Worm (Caenorhabditis elegans) whole organism, midembryonic: ENCODE data around the gene ZK945.8.

Experiments
- T22C8.4 ChIP-seq: fragments of 200-800 bp; sonication (Bioruptor generic); IDR thresholded peaks from 2 replicates; pipeline ENCODE4 v1.3.6; 2022; ENCODE audit warnings: missing genetic modification characterization, missing compliant biosample characterization
- cog-1 ChIP-seq: sonication (generic microtip); optimal IDR thresholded peaks from 2 replicates; lab custom pipeline; 2016; ENCODE audit warnings: missing genetic modification characterization, missing compliant biosample characterization
- flt-1 ChIP-seq: fragments of 200-800 bp; sonication (Bioruptor generic); IDR thresholded peaks from 2 replicates; pipeline ENCODE4 v1.3.6; 2022; ENCODE audit warnings: missing genetic modification characterization, missing compliant biosample characterization
- klf-2 ChIP-seq: fragments of 200-800 bp; sonication (Bioruptor generic); conservative IDR thresholded peaks from 2 replicates; pipeline ENCODE4 v1.3.6; 2022; ENCODE audit warnings: missing genetic modification reagents, missing genetic modification characterization, missing compliant biosample characterization
- med-1 ChIP-seq: sonication (generic microtip); optimal IDR thresholded peaks from 2 replicates; lab custom pipeline; 2017; ENCODE audit warnings: missing genetic modification characterization, mild to moderate bottlenecking, missing compliant biosample characterization, antibody characterized with exemption, missing genetic modification reagents; ENCODE audit not compliant: insufficient read depth
- ref-1 ChIP-seq: fragments of 200-800 bp; sonication (Bioruptor generic); conservative IDR thresholded peaks from 2 replicates; pipeline ENCODE4 v1.3.6; 2022; ENCODE audit warnings: missing genetic modification reagents, missing genetic modification characterization, missing compliant biosample characterization
- ztf-23 ChIP-seq: fragments of 200-800 bp; sonication (Bioruptor generic); IDR thresholded peaks from 2 replicates; pipeline ENCODE4 v1.3.6; 2022; ENCODE audit warnings: missing genetic modification reagents, missing genetic modification characterization, missing compliant biosample characterization

DNA sequence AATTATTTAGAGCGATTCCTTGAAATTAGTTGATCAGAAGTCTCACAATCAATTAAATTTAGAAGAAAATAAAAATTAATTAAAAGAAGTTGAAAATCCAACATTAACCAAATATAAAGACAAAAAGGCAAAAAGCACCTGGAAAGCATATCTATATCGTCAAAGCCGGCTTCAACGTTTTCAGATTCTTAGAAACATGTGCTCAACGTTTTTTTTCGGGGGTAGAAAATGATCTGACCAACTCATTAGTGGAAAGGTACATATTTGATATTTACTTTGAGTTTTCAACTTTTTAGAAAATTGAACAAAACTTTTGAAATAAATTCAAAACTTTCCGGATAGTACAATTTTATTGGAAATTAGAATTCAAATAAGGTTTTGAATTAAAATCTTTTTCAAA lies 24.4 kb downstream of the ZK945.8 start:
- TF ChIP-seq cog-1, result no peak
- TF ChIP-seq T22C8.4 (GFP tag; lab: Robert Waterston, UW), result no peak
- no peak for TF ChIP-seq klf-2 (GFP tag; lab: Robert Waterston, UW)
- TF ChIP-seq med-1, result no peak
- no peak for TF ChIP-seq ztf-23 (GFP tag; lab: Robert Waterston, UW)
- TF ChIP-seq ref-1 (GFP tag; lab: Robert Waterston, UW), result no peak
- no peak for TF ChIP-seq flt-1 (GFP tag; lab: Robert Waterston, UW)
